Worm (Caenorhabditis elegans): ENCODE results near the gene F38A5.8.

Gene F38A5.8

DNA sequence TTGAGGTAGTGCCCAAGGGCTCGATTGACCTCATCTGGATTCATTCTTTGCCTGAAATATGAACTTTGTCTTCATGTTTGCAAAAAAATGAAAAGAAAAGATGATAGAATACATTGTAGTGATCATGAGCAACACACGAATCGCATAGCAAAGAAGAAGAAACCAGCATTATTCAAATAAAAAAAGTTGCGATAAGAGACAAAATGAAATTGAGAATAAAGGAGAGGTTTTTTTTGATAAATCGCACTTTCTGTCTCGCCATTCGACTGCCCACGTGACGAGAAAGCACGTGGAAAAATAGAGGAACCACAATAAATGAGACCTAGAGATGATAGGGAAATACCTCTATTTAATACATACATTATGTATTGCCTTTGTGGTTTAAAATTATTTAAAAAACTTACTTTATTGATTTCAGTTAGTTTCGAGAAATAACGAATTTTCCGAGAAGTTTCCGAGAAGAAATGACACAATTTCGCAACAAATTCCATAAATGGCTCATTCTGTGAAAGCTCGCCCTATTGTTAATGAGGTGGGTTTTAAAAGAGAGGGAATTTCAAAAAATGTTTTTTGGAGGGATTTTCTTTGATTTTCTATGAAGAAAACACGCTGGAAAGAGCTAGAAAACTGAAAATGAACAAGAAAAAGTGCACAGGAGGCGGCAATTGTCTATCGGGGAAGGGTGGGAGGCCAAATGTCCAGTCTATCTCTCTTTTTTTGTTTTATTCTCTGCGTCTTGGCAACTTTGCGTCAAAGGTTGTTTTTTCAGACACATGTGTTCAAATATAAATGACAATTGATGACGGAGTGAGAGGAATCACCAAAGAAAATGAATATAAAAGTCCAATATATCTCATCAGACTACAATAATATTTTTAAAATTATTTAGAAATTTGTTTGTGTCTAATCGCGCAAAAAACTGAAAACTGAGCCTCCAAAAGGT, 43.9 kb upstream of the F38A5.8 start, which contains the start of gene paqr-1 (continued):
- TF ChIP-seq hmg-1.1 (GFP tag; IDR thresholded peaks at IDR 0.05): 0 out of 2 replicates have a peak, but pooled peaks have one; percentile 19
- no peak for TF ChIP-seq lin-29 (GFP tag; IDR thresholded peaks at IDR 0.05)
- TF ChIP-seq F26F4.8 (GFP tag; conservative IDR thresholded peaks at IDR 0.05): no peak
- TF ChIP-seq saeg-2 (GFP tag; IDR thresholded peaks at IDR 0.05): no peak
- TF ChIP-seq cey-2 (tag; optimal IDR thresholded peaks at IDR 0.05; ENCODE audit: borderline replicate concordance, insufficient read depth): peak; percentile 80
- no peak for TF ChIP-seq daf-19 (GFP tag; conservative IDR thresholded peaks at IDR 0.05)
- TF ChIP-seq daf-16 (GFP tag; optimal IDR thresholded peaks at IDR 0.05): peak in 1 of 2 experiments; percentile 7
- TF ChIP-seq daf-16 (tag; optimal IDR thresholded peaks at IDR 0.05): peak; percentile 55
- no peak for TF ChIP-seq zag-1 (tag; optimal IDR thresholded peaks at IDR 0.05)
- no peak for TF ChIP-seq snpc-1.2 (GFP tag; IDR thresholded peaks at IDR 0.05)
- TF ChIP-seq unc-130 (GFP tag; optimal IDR thresholded peaks at IDR 0.05): no peak
- TF ChIP-seq egl-27 (tag; optimal IDR thresholded peaks at IDR 0.05): no peak
- no peak for TF ChIP-seq lir-3 (tag; optimal IDR thresholded peaks at IDR 0.05)
- TF ChIP-seq lin-1 (GFP tag; IDR thresholded peaks at IDR 0.05): no peak
- TF ChIP-seq F37D6.2 (tag; optimal IDR thresholded peaks at IDR 0.05): no peak
- TF ChIP-seq R02D3.7 (tag; optimal IDR thresholded peaks at IDR 0.05): no peak
- TF ChIP-seq T20F7.1 (GFP tag; optimal IDR thresholded peaks at IDR 0.05): no peak
- TF ChIP-seq nhr-48 (tag; optimal IDR thresholded peaks at IDR 0.05): no peak
- TF ChIP-seq daf-8 (GFP tag; IDR thresholded peaks at IDR 0.05): no peak
- TF ChIP-seq dpl-1 (GFP tag; optimal IDR thresholded peaks at IDR 0.05): peak; percentile 72
- TF ChIP-seq ZK546.5 (tag; optimal IDR thresholded peaks at IDR 0.05): no peak
- no peak for TF ChIP-seq nhr-25 (tag; optimal IDR thresholded peaks at IDR 0.05; ENCODE audit: borderline replicate concordance, insufficient read depth)
- no peak for TF ChIP-seq hif-1 (tag; optimal IDR thresholded peaks at IDR 0.05)
- no peak for TF ChIP-seq nhr-10 (tag; optimal IDR thresholded peaks at IDR 0.05)
- TF ChIP-seq ztf-7 (tag; optimal IDR thresholded peaks at IDR 0.05): no peak
- peak; percentile 21 for TF ChIP-seq hlh-11 (tag; optimal IDR thresholded peaks at IDR 0.05)
- TF ChIP-seq lsy-2 (tag; optimal IDR thresholded peaks at IDR 0.05): peak in 1 of 2 experiments; percentile 43
- TF ChIP-seq ceh-62 (tag; optimal IDR thresholded peaks at IDR 0.05): no peak
- TF ChIP-seq lin-38 (GFP tag; IDR thresholded peaks at IDR 0.05): 0 out of 2 replicates have a peak, but pooled peaks have one; percentile 22
- TF ChIP-seq unc-62 (GFP tag; optimal IDR thresholded peaks at IDR 0.05 in 1 of 2): peak in 1 of 2 experiments; percentile 9
- TF ChIP-seq unc-62 (tag; optimal IDR thresholded peaks at IDR 0.05): no peak
- no peak for TF ChIP-seq pha-4 (GFP tag; IDR thresholded peaks at IDR 0.05)
- no peak for TF ChIP-seq pha-4 (tag; optimal IDR thresholded peaks at IDR 0.05)
- TF ChIP-seq aha-1 (tag): peak; percentile 56
- no peak for TF ChIP-seq lin-15B (tag; optimal IDR thresholded peaks at IDR 0.05)
- peak; percentile 82 for TF ChIP-seq hlh-30 (tag; optimal IDR thresholded peaks at IDR 0.05; ENCODE audit: insufficient read depth)
- no peak for TF ChIP-seq nhr-76 (tag; optimal IDR thresholded peaks at IDR 0.05)
- TF ChIP-seq skn-1 (tag; optimal IDR thresholded peaks at IDR 0.05): no peak
- TF ChIP-seq zip-2 (tag; optimal IDR thresholded peaks at IDR 0.05): no peak
- no peak for TF ChIP-seq fos-1 (tag; optimal IDR thresholded peaks at IDR 0.05)
- TF ChIP-seq F10B5.3 (tag; optimal IDR thresholded peaks at IDR 0.05): no peak
- no peak for TF ChIP-seq Y75B8A.6 (GFP tag; IDR thresholded peaks at IDR 0.05)
- TF ChIP-seq spr-3 (GFP tag; optimal IDR thresholded peaks at IDR 0.05): no peak
